Worm (Caenorhabditis elegans): ENCODE data around the gene dmsr-14.

DNA sequence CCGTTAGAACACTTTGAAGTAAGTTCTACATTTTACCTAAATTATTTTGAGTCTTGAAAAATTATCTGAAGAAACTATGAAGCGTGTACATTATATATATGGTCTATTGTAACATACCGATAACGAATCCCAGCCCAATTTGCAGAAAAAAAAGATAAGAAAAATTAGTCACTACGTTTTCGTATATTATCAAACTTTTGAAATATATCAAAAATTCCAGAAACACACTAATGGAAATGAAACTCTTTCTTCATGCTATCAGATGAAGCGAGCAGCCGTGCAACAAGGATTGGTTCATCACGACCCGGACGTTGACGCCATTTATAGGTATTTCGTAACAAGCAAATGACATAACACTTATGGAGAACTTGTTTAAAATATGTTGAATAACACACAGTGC lies 5.2 kb downstream of the dmsr-14 start:
- no peak for TF ChIP-seq irx-1 (tag; optimal IDR thresholded peaks at IDR 0.05)
- no peak for TF ChIP-seq ama-1 (optimal IDR thresholded peaks at IDR 0.05)
- no peak for TF ChIP-seq egl-13 (tag; optimal IDR thresholded peaks at IDR 0.05)
- TF ChIP-seq fkh-10 (GFP tag; optimal IDR thresholded peaks at IDR 0.05): no peak
- no peak for TF ChIP-seq ceh-8 (GFP tag; optimal IDR thresholded peaks at IDR 0.05)
- TF ChIP-seq nhr-77 (tag; optimal IDR thresholded peaks at IDR 0.05): no peak
- no peak for TF ChIP-seq mep-1 (tag; optimal IDR thresholded peaks at IDR 0.05)
- no peak for TF ChIP-seq nhr-237 (tag; optimal IDR thresholded peaks at IDR 0.05)
- no peak for TF ChIP-seq nhr-90 (tag; optimal IDR thresholded peaks at IDR 0.05; ENCODE audit: poor library complexity)
- TF ChIP-seq elt-2 (tag; optimal IDR thresholded peaks at IDR 0.05): peak; percentile 77
- no peak for TF ChIP-seq dsc-1 (tag; optimal IDR thresholded peaks at IDR 0.05)
- TF ChIP-seq tbx-2 (tag; optimal IDR thresholded peaks at IDR 0.05): no peak
- no peak for TF ChIP-seq snpc-4 (tag; optimal IDR thresholded peaks at IDR 0.05)
- TF ChIP-seq vab-15 (tag; optimal IDR thresholded peaks at IDR 0.05): no peak

All from whole organism, L1 larva.